Worm (Caenorhabditis elegans): ENCODE results near the gene M02D8.5.

The M02D8.5 gene

DNA sequence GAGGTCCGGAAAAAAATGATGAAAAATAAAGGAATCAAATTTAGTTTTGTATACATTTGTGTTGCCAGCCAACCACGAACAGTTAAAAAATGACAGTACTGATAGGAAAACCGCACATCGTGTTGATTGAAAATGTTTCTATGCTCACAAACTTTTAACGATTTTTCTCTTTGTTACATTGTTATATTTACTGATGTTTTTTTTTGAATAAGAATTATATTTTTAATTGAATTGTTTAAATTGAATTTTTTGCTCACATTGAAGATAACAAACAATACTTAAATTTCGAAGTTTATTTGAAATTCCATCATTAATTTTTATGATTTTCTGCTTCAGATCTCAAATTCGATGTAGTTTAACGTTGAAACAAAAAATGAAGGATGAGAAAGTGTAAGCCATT lies at the start of gene M02D8.5:
M02D8.5 (minus strand) TSS at position 101 of the 400 bp plus-strand sequence.
- TF ChIP-seq him-1 (tag; optimal IDR thresholded peaks at IDR 0.05) (no peak), dao-5 (tag; optimal IDR thresholded peaks at IDR 0.05) (no peak), W03F9.2 (tag; optimal IDR thresholded peaks at IDR 0.05) (no peak)

DNA sequence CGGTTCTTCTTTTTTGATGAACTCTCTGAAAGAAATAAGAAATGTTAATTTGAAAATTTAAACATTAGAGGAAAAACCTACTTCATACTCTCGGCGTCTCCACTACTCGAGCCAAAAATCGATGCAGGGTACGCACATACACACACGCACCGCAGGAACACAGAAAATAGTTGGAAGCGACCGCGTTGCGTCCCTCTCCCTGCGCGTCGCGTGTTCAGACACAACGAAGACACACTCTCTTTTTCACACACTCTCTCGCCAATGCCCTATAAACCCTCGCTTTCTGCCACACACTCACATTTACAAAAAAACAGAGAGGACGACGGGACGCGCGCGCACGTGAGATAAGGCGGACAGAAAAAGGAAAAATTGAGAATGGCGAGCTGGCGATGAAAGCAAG lies 49.5 kb upstream of the M02D8.5 start, which contains the start of gene R04E5.9:
R04E5.9 (minus strand) TSS at position 235 of the 400 bp plus-strand sequence.
- peak; percentile 69 for TF ChIP-seq W03F9.2 (tag; optimal IDR thresholded peaks at IDR 0.05)
- TF ChIP-seq him-1 (tag; optimal IDR thresholded peaks at IDR 0.05): peak; percentile 98
- peak; percentile 42 for TF ChIP-seq dao-5 (tag; optimal IDR thresholded peaks at IDR 0.05)

DNA sequence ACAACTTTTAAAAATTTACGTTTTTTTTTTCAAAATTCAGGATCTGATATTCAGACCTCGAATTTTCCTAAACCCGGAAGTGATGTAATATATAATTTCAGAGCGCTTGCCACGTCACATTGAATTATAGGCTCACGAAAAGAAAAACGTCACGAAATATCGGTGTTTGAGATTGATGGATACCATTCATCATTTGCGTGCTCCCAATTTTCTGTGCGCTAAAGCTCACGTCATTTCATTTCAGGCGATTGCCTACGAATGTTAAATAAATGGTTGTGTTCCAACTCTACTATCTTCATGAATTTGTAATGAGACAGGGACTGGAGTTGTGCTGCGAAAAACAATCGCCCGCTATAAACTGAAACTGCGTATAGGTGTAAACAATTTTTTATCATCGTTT lies 47.3 kb upstream of the M02D8.5 start:
- no peak for TF ChIP-seq dao-5 (tag; optimal IDR thresholded peaks at IDR 0.05)
- no peak for TF ChIP-seq him-1 (tag; optimal IDR thresholded peaks at IDR 0.05)
- no peak for TF ChIP-seq W03F9.2 (tag; optimal IDR thresholded peaks at IDR 0.05)

DNA sequence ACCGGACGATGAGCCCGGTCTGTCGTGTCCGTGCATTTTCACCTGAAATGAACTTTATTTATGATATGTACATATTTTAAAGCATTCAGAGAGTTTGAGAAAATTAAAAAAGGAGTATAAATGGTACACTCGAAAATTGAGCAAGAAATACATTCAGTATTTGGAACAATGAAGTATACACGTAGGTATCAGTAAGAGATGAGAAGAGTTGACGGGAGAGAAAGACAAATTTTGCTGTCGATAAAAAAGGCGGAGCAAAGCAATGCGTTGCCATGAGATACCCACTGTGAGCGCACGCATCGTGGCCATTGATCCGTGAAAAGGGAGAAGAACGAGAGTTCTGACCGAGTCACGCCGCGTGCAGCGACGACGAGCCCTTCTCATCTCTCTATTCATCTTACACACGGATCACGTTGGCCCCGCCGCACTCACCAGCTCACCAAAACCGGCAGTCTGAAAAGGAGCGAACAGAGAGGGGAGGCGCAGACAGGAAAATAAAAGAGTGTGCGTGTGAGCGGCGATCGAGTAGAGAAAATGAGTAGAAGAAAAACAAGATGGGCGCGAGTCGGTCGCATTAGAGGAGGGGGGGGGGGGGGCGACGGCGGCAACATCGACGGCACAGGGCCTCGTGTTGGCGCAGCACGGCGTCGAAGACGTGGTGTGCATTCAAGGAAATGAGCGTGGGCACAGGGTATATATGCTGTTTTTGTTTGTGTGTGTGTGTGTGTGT lies 44.8 kb upstream of the M02D8.5 start, which contains the start of gene R04E5.8:
R04E5.8 (minus strand) TSS at position 51 of the 730 bp plus-strand sequence.
- TF ChIP-seq him-1 (tag; optimal IDR thresholded peaks at IDR 0.05): peak; percentile 90
- no peak for TF ChIP-seq W03F9.2 (tag; optimal IDR thresholded peaks at IDR 0.05)

DNA sequence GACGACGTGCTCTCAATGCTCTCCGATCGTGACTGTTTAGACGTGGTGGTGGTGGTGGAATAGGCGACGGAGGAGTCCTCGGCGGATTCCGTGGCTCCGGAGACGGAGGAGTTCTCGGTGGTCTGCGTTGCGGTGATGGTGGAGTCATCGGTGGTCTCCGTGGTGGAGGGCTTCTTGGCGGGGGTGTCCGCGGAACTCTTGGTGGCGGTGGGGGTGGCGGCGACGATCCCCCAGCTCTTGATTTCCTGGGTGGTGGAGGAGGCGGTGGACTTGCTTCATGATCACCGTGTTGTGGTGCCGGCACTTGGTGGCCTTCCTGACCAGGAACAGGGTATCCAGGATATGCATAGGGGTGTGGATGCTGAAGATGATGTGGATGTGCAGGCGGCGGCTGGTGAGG lies 44.1 kb upstream of the M02D8.5 start:
- TF ChIP-seq dao-5 (tag; optimal IDR thresholded peaks at IDR 0.05): no peak
- no peak for TF ChIP-seq W03F9.2 (tag; optimal IDR thresholded peaks at IDR 0.05)
- no peak for TF ChIP-seq him-1 (tag; optimal IDR thresholded peaks at IDR 0.05)

DNA sequence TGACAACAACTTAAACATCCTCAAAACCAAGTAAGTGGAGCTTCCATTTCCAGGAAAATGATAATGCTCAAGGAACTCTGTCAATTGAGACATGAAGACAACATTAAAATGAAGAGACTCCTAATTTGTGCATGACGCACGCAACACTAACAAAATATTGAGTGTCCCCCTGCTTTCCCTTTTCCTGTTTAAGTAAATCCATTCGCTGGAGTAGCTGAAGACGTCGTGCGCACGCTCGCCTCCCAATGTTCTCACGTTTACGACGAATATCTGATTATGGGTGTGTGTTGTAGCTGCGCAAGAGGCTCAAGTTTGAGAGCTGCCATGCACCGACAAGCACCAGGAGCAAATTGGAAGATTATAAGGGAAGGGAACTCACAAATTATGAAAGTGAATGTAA lies 39.6 kb upstream of the M02D8.5 start:
- TF ChIP-seq him-1 (tag; optimal IDR thresholded peaks at IDR 0.05) (peak; percentile 42), W03F9.2 (tag; optimal IDR thresholded peaks at IDR 0.05) (no peak)

DNA sequence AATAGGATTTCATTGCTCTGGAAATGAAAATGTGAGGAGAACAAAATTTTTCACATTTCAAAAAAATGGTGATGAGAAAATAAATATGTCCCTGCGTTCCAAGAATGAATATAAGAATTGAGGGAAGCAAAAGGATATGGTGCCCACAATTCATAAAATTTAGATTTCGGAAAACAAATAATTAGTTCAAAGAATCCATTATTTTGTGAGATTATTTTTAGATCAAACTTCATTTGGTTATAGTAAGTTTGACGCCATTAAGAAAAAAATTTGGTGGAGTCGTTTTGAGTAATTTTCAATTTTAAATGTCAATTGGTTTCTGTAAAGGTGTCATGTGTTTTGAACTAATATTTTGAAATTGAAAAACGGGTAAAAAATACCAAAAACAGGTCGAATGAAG lies 39.0 kb upstream of the M02D8.5 start:
- no peak for TF ChIP-seq dao-5 (tag; optimal IDR thresholded peaks at IDR 0.05)
- no peak for TF ChIP-seq W03F9.2 (tag; optimal IDR thresholded peaks at IDR 0.05)
- no peak for TF ChIP-seq him-1 (tag; optimal IDR thresholded peaks at IDR 0.05)

DNA sequence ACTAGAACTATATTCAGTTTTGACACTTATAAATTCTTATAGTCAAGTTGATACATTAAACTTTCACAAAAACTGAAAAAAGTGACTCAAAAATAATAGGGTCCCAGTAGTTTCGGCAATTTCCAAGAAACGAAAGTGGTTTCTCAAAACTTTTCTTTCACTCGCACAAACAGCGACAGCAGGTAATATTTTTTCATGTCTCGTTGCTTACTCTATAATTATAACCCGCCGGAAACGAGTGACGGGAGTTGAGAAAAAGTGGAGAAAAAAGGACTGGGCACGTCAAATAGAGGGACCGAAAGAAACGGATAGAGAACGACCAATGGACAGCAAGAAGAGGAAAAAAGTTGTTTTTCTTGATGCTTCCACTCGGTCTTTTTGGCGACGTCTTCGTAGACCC lies 38.5 kb upstream of the M02D8.5 start:
- no peak for TF ChIP-seq him-1 (tag; optimal IDR thresholded peaks at IDR 0.05)
- TF ChIP-seq dao-5 (tag; optimal IDR thresholded peaks at IDR 0.05): no peak
- no peak for TF ChIP-seq W03F9.2 (tag; optimal IDR thresholded peaks at IDR 0.05)

DNA sequence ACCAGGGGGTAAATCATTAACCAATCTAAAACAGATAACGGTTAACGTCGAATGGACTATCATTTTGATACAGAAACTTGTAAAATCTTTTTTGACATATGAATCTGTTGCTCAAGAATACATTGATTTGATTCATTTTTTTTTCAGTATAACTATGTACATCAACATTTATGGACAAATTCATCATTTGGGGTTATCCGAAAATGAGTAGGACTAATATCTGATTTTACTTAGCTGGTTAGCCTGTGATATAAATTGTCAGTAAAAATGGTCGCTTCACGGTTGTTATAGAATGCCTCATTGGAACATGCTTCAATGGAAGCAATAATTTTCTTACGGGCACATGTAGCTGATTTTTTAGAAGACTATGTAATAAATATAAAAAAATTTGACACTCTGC lies 36.3 kb upstream of the M02D8.5 start:
- TF ChIP-seq W03F9.2 (tag; optimal IDR thresholded peaks at IDR 0.05): no peak

DNA sequence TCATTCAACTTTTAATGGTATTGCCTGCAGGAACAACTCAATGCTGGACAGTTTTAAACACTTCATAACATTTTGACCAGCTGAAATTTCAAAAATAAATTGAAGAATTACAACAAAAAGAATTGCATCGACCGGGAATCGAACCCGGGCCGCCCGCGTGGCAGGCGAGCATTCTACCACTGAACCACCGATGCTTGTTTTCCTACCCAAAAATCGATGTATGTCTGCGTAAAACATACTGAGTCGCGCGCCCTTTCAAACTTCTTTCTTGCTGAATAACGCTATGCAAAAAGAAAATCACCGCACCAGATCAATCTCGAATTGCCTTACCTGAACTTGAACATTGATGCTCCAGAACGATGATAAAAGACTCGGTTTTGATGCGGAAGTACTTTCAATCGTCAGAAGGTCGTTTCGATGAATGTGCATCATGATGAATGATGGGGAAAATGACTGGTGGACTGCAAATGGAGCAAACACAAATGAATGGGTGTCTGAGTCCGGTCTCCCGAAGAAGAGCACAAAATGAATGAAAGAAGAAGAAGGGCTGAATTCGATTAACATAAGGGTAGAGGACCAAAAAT lies 35.4 kb upstream of the M02D8.5 start, which contains the start of gene R04E5.7:
R04E5.7 (minus strand) TSS at position 564 of the 584 bp plus-strand sequence.
- no peak for TF ChIP-seq W03F9.2 (tag; optimal IDR thresholded peaks at IDR 0.05)
- no peak for TF ChIP-seq him-1 (tag; optimal IDR thresholded peaks at IDR 0.05)
- no peak for TF ChIP-seq dao-5 (tag; optimal IDR thresholded peaks at IDR 0.05)

DNA sequence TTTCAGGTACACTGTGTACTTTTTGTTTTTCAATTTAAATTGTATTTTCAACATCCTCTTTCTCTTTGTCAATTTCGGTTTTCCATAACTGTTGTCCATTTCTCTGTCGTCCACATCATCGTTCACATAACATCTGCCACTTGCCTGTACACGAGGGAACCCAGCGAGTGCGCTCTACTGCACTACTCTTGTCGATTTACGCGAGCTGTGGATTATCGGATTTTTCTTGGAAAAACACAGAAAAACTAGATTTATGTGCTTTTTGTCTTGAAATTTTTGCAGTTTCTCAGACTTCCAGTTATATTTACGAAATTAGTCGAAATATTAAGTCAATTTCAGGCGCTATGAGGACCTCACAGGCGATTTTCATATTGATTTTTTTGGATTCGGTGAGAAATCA lies 30.4 kb upstream of the M02D8.5 start, which contains the start of gene chup-1:
chup-1 (plus strand) TSS at position 340 of the 400 bp plus-strand sequence.
- TF ChIP-seq him-1 (tag; optimal IDR thresholded peaks at IDR 0.05) (no peak), W03F9.2 (tag; optimal IDR thresholded peaks at IDR 0.05) (no peak), dao-5 (tag; optimal IDR thresholded peaks at IDR 0.05) (no peak)

DNA sequence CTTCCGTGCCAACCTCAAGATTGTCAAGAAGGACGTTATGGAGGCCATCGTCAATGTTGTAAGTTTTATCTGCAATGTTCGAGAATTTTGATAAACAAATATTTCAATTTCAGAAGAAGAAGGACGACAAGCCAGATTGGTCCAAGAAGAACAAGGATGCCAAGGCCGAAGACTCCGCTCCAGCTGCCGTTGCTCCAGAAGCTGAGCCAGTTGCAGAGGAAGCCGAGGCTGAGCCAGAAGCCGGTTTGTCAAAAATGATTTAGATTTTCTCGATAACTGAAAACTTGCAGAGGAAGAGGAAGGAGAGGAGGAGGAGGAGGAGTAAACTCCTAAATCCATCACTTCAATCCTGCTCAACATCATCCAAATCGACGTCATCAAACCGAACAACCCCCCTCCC lies 28.7 kb upstream of the M02D8.5 start:
- TF ChIP-seq dao-5 (tag; optimal IDR thresholded peaks at IDR 0.05): no peak
- no peak for TF ChIP-seq him-1 (tag; optimal IDR thresholded peaks at IDR 0.05)
- no peak for TF ChIP-seq W03F9.2 (tag; optimal IDR thresholded peaks at IDR 0.05)

DNA sequence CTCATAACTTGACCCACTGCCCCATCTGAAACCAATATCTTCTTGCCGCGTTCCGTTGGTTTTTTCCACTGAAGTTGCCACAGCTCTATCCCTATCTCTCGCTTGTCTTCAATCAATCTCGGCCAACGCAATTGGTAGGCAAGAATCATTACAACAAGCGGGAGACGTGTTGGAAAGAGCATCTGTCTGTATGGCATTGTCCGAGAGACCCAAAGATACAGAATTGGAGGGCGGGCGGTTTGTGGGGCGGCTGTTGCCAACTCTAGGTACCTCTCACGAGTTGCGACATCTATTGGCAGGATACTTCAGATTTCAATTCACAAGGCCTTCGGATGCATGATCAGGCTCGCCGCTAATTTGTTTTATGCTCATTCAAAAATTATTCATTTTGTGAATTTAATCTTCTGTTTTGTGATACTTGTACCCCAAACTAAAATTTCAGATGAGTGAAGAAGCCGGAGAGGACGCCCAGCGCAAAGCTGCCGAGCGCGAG lies 27.7 kb upstream of the M02D8.5 start, which contains the start of gene unc-27:
unc-27 (plus strand) TSS at position 443 of the 493 bp plus-strand sequence.
- TF ChIP-seq W03F9.2 (tag; optimal IDR thresholded peaks at IDR 0.05) (no peak), dao-5 (tag; optimal IDR thresholded peaks at IDR 0.05) (no peak)

DNA sequence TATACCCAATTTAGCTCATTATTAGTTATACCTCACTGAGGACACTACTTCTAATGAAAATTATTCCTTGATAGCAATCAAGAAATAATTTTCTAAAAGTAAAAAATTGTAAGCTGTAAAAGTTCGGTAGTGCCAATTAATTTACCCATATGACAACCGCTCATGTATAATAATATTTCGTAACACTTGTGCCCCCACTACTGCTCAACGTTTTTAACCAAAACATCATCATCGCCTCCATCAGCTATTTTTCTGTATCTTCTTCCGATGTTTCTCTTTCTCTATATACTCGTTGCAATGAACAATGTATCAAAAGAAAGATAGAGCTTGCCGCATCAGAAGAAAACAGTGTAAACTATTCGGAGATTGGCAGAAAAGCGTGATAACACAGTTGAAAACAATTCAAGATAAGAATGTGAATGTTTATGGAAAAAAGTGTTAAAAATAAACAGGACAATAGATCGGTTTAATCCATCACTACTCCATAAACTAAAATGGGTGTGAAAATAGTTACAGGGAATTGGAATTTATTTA lies 26.4 kb upstream of the M02D8.5 start:
- TF ChIP-seq W03F9.2 (tag; optimal IDR thresholded peaks at IDR 0.05): no peak
- TF ChIP-seq dao-5 (tag; optimal IDR thresholded peaks at IDR 0.05): no peak
- no peak for TF ChIP-seq him-1 (tag; optimal IDR thresholded peaks at IDR 0.05)
